Fruit fly (Drosophila melanogaster): ENCODE results near the gene JhI-21.

JhI-21 gene

DNA sequence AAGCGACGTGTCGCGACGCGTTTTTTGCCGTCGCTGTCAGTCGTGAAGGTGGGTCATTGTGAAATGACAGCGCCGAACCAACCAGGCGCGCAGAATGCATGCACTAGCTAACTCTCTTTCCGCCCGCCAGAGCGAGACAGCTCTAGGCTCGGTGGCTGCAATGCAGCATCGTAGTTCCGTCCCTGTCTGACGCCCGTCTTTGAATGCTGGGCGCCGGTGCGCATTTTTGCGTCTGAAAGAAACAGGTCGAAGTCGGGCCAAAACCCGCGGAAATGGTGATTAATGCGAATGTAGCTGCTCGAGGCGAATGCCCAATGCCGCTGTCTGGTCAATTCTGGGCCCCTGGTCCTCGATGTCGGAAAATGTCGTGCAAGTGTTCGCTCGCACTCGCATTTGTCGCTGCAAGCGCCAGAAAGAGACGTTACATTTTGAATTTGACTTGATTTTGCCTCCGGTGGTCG is 48.5 kb downstream of the JhI-21 start (continued):
- TF ChIP-seq Met (GFP tag; optimal IDR thresholded peaks at IDR 0.05) (peak; percentile 57), Blimp-1 (GFP tag; optimal IDR thresholded peaks at IDR 0.05) (peak; percentile 53), achi (GFP tag; optimal IDR thresholded peaks at IDR 0.05) (peak; percentile 43), CG6163 (GFP tag; IDR thresholded peaks at IDR 0.05) (no peak), CG7368 (GFP tag; optimal IDR thresholded peaks at IDR 0.05) (peak; percentile 56), dsx (GFP tag; optimal IDR thresholded peaks at IDR 0.05; ENCODE audit: poor library complexity, severe bottlenecking) (peak; percentile 100), Hr4 (GFP tag; optimal IDR thresholded peaks at IDR 0.05) (peak; percentile 80), CG6276 (GFP tag; optimal IDR thresholded peaks at IDR 0.05) (peak; percentile 78), CG31627 (GFP tag; optimal IDR thresholded peaks at IDR 0.05) (peak; percentile 23), CG6792 (GFP tag; optimal IDR thresholded peaks at IDR 0.05) (peak; percentile 7), CG11762 (GFP tag; optimal IDR thresholded peaks at IDR 0.05; ENCODE audit: insufficient read depth) (no peak), fkh (GFP tag; optimal IDR thresholded peaks at IDR 0.05) (peak; percentile 80), CG16779 (tag; optimal IDR thresholded peaks at IDR 0.05) (peak; percentile 54), CG10669 (GFP tag; optimal IDR thresholded peaks at IDR 0.05) (peak; percentile 66), CG3919 (GFP tag; optimal IDR thresholded peaks at IDR 0.05) (peak; percentile 66), CG11902 (GFP tag; optimal IDR thresholded peaks at IDR 0.05) (no peak), Hr39 (GFP tag; optimal IDR thresholded peaks at IDR 0.05) (no peak), CG34406 (GFP tag; optimal IDR thresholded peaks at IDR 0.05) (peak; percentile 31), CG8319 (GFP tag; optimal IDR thresholded peaks at IDR 0.05) (peak; percentile 60), CG8119 (GFP tag; IDR thresholded peaks at IDR 0.05) (no peak), CG3032 (tag; optimal IDR thresholded peaks at IDR 0.05) (peak; percentile 66), salr (GFP tag; optimal IDR thresholded peaks at IDR 0.05) (peak; percentile 34 to 37), CG8632 (GFP tag; optimal IDR thresholded peaks at IDR 0.05) (peak; percentile 7), eg (GFP tag; IDR thresholded peaks at IDR 0.05) (no peak), spab (GFP tag; optimal IDR thresholded peaks at IDR 0.05) (peak; percentile 73)

DNA sequence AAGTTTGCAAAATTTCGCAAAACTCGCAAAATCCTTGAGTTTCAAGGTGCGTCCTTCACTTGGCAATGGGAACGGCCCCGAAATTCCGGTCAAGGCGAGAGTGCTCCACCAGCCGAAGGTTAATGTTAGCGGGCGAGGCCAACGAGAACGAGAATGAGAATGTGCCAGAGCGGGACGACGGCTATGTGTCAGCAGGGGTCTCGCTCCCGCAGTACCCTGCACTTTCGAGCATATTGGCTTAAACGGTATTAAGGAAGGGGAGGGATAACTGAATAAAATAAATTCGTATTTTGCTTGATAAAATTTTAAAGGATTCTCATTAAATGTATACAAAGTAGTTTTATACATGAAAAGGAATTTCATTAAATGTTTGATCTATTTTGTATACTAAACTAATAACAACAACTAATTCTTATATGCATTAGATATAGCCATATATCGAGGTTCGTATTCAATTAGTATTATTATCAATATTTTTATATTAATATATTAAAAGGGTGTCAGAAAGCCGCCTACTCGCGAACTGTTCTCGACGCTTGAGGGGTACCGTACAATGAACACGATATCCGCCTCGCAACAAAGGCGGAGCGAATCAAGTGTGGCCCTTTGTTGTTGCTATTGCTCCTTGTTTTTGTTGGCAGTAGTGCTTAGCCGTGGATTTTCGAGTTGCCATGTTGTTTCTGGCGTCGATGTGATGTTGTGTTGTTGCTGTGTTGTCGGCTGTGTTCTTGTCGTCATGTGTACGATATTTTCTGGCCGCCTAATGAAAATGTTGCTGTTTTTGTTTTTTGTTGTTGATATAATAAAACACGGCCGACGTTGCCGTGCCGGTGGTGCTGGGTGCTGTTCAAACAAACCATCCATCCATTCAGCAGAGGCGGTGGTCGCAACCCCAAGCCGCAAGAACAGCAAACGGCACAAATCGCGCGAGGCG is 49.2 kb downstream of the JhI-21 start:
- TF ChIP-seq OdsH (GFP tag; optimal IDR thresholded peaks at IDR 0.05) = peak; percentile 90
- TF ChIP-seq CG8632 (GFP tag; optimal IDR thresholded peaks at IDR 0.05) = peak; percentile 92
- peak; percentile 91 to 96 for TF ChIP-seq ss (GFP tag; optimal IDR thresholded peaks at IDR 0.05)
- peak; percentile 14 for TF ChIP-seq fd85E (GFP tag; optimal IDR thresholded peaks at IDR 0.05)
- peak; percentile 93 for TF ChIP-seq CG6808 (GFP tag; optimal IDR thresholded peaks at IDR 0.05)
- no peak for TF ChIP-seq Gug (GFP tag; IDR thresholded peaks at IDR 0.05)
- TF ChIP-seq CG31627 (GFP tag; optimal IDR thresholded peaks at IDR 0.05) = peak; percentile 75
- no peak for TF ChIP-seq CG6163 (GFP tag; IDR thresholded peaks at IDR 0.05)
- peak; percentile 85 for TF ChIP-seq CG6792 (GFP tag; optimal IDR thresholded peaks at IDR 0.05)
- no peak for TF ChIP-seq CG8119 (GFP tag; IDR thresholded peaks at IDR 0.05)
- peak; percentile 72 for TF ChIP-seq Smox (GFP tag; optimal IDR thresholded peaks at IDR 0.05)
- TF ChIP-seq achi (GFP tag; optimal IDR thresholded peaks at IDR 0.05) = peak; percentile 89
- TF ChIP-seq salr (GFP tag; optimal IDR thresholded peaks at IDR 0.05) = peak; percentile 24 to 94
- peak; percentile 98 for TF ChIP-seq svp (GFP tag)
- TF ChIP-seq CG6276 (GFP tag; optimal IDR thresholded peaks at IDR 0.05) = peak; percentile 83
- TF ChIP-seq Eip78C (GFP tag) = peak; percentile 96
- peak; percentile 90 for TF ChIP-seq Eip75B (GFP tag; optimal IDR thresholded peaks at IDR 0.05)
- TF ChIP-seq CG4318 (GFP tag; optimal IDR thresholded peaks at IDR 0.05) = peak; percentile 86
- TF ChIP-seq CG3032 (tag; optimal IDR thresholded peaks at IDR 0.05) = peak; percentile 95
- peak; percentile 79 for TF ChIP-seq topi (GFP tag; optimal IDR thresholded peaks at IDR 0.05)
- peak; percentile 80 for TF ChIP-seq dsx (GFP tag; optimal IDR thresholded peaks at IDR 0.05; ENCODE audit: poor library complexity, severe bottlenecking)
- no peak for TF ChIP-seq vri (GFP tag; optimal IDR thresholded peaks at IDR 0.05)
- TF ChIP-seq dac (GFP tag; optimal IDR thresholded peaks at IDR 0.05) = peak; percentile 57
- TF ChIP-seq Sox15 (GFP tag; optimal IDR thresholded peaks at IDR 0.05) = peak; percentile 78
- TF ChIP-seq Lpt (GFP tag; optimal IDR thresholded peaks at IDR 0.05) = peak; percentile 76
- peak; percentile 87 for TF ChIP-seq esn (GFP tag; optimal IDR thresholded peaks at IDR 0.05)
- TF ChIP-seq Blimp-1 (GFP tag; optimal IDR thresholded peaks at IDR 0.05) = peak; percentile 97
- TF ChIP-seq fd59A (GFP tag; optimal IDR thresholded peaks at IDR 0.05) = peak; percentile 81
- peak; percentile 70 for TF ChIP-seq Hr39 (GFP tag; optimal IDR thresholded peaks at IDR 0.05)
- no peak for TF ChIP-seq CG11294 (GFP tag; IDR thresholded peaks at IDR 0.05)
- no peak for TF ChIP-seq Hr38 (GFP tag; optimal IDR thresholded peaks at IDR 0.05)
- TF ChIP-seq Ets96B (tag; optimal IDR thresholded peaks at IDR 0.05) = peak; percentile 95
- TF ChIP-seq CG3919 (GFP tag; optimal IDR thresholded peaks at IDR 0.05) = peak; percentile 83
- peak; percentile 88 for TF ChIP-seq acj6 (GFP tag; optimal IDR thresholded peaks at IDR 0.05)
